Fruit fly (Drosophila melanogaster) whole organism, embryonic: ENCODE data around the gene RpLP1.

Source experiments
- BtbVII ChIP-seq: fragments of 200-800 bp; sonication (Bioruptor generic); optimal IDR thresholded peaks from 3 replicates; lab custom pipeline; 2017; ENCODE audit warnings: missing biosample characterization, mild to moderate bottlenecking, missing genetic modification characterization
- CG12104 ChIP-seq: fragments of 200-800 bp; sonication (Bioruptor generic); optimal IDR thresholded peaks from 3 replicates; lab custom pipeline; 2016; ENCODE audit warnings: missing biosample characterization, missing genetic modification characterization
- CG12219 ChIP-seq: fragments of 200-800 bp; sonication (Bioruptor generic); optimal IDR thresholded peaks from 3 replicates; lab custom pipeline; 2018; ENCODE audit warnings: missing biosample characterization, mild to moderate bottlenecking, missing genetic modification characterization
- CG13624 ChIP-seq: fragments of 200-800 bp; sonication (Bioruptor generic); optimal IDR thresholded peaks from 2 replicates; lab custom pipeline; 2016; ENCODE audit warnings: missing biosample characterization, missing genetic modification characterization
- CG14667 ChIP-seq: fragments of 200-800 bp; sonication (Bioruptor generic); IDR thresholded peaks from 2 replicates; pipeline ENCODE4 v1.3.6; 2022; ENCODE audit warnings: missing biosample characterization, missing genetic modification characterization
- CG17186 ChIP-seq: fragments of 200-800 bp; sonication (Bioruptor generic); optimal IDR thresholded peaks from 3 replicates; lab custom pipeline; 2017; ENCODE audit warnings: missing biosample characterization, missing genetic modification reagents, missing genetic modification characterization
- CG17912 ChIP-seq: fragments of 200-800 bp; sonication (Bioruptor generic); optimal IDR thresholded peaks from 2 replicates; lab custom pipeline; 2018; ENCODE audit warnings: missing biosample characterization, mild to moderate bottlenecking, missing genetic modification characterization
- CG18262 ChIP-seq: fragments of 200-800 bp; optimal IDR thresholded peaks from 3 replicates; lab custom pipeline; 2019; ENCODE audit warnings: missing biosample characterization, mild to moderate bottlenecking, missing genetic modification characterization, moderate library complexity
- CG1832 ChIP-seq: fragments of 200-800 bp; sonication (Bioruptor generic); optimal IDR thresholded peaks from 2 replicates; lab custom pipeline; 2017; ENCODE audit warnings: missing biosample characterization, mild to moderate bottlenecking, missing genetic modification characterization, inconsistent platforms
- CG2199 ChIP-seq: fragments of 200-800 bp; sonication (Bioruptor generic); IDR thresholded peaks from 3 replicates; pipeline ENCODE4 v1.3.6; 2022; ENCODE audit warnings: missing biosample characterization, missing genetic modification characterization
- CG34422 ChIP-seq: fragments of 200-800 bp; sonication (Bioruptor generic); IDR thresholded peaks from 3 replicates; pipeline ENCODE4 v1.3.6; 2022; ENCODE audit warnings: missing biosample characterization, missing genetic modification characterization
- CG42726 ChIP-seq: fragments of 200-800 bp; sonication (Bioruptor generic); IDR thresholded peaks from 2 replicates; pipeline ENCODE4 v1.3.6; 2022; ENCODE audit warnings: missing biosample characterization, missing genetic modification characterization; ENCODE audit not compliant: partially characterized antibody
- Camta ChIP-seq: fragments of 200-800 bp; sonication (Bioruptor generic); optimal IDR thresholded peaks from 2 replicates; lab custom pipeline; 2016; ENCODE audit warnings: missing biosample characterization, missing genetic modification characterization
- D ChIP-seq, 2 experiments: fragments of 200-800 bp in 1 of 2; fragments of >200 bp in 1 of 2; sonication (Bioruptor generic) in 1 of 2; optimal IDR thresholded peaks; 2 replicates in 1 of 2; 3 replicates in 1 of 2; lab custom pipeline; 2017; ENCODE audit warnings: mild to moderate bottlenecking in 1 of 2, missing biosample characterization in 1 of 2, missing genetic modification characterization in 1 of 2, missing genetic modification reagents in 1 of 2
- Dip2 ChIP-seq: fragments of 200-800 bp; sonication (Bioruptor generic); IDR thresholded peaks from 2 replicates; pipeline ENCODE4 v1.3.6; 2022; ENCODE audit warnings: missing biosample characterization, missing genetic modification characterization
- Hand ChIP-seq: fragments of 200-800 bp; sonication (Bioruptor generic); optimal IDR thresholded peaks from 2 replicates; lab custom pipeline; 2017; ENCODE audit warnings: mild to moderate bottlenecking, missing biosample characterization, missing genetic modification reagents, missing genetic modification characterization
- Hr51 ChIP-seq, 2 experiments: fragments of 200-800 bp; sonication (Bioruptor generic); optimal IDR thresholded peaks; 2 replicates in 1 of 2; 3 replicates in 1 of 2; lab custom pipeline; 2016 to 2018; ENCODE audit warnings: missing biosample characterization in 2 of 2, missing genetic modification characterization in 2 of 2, mild to moderate bottlenecking in 1 of 2, moderate library complexity in 1 of 2
- Kr ChIP-seq: fragments of 200-800 bp; sonication (Bioruptor generic); optimal IDR thresholded peaks from 2 replicates; lab custom pipeline; 2017; ENCODE audit warnings: missing biosample characterization, mild to moderate bottlenecking, missing genetic modification characterization
- MTF-1 ChIP-seq: fragments of 200-800 bp; sonication (Bioruptor generic); optimal IDR thresholded peaks from 2 replicates; lab custom pipeline; 2018; ENCODE audit warnings: missing biosample characterization, mild to moderate bottlenecking, missing genetic modification characterization, borderline replicate concordance
- NfI ChIP-seq: fragments of 200-800 bp; sonication (Bioruptor generic); optimal IDR thresholded peaks from 3 replicates; lab custom pipeline; 2018; ENCODE audit warnings: missing biosample characterization, mild to moderate bottlenecking, missing genetic modification characterization, moderate library complexity
- Spps ChIP-seq: fragments of 200-800 bp; sonication (Bioruptor generic); optimal IDR thresholded peaks from 2 replicates; lab custom pipeline; 2018; ENCODE audit warnings: missing biosample characterization, mild to moderate bottlenecking, missing genetic modification characterization
- Usf ChIP-seq: fragments of 200-800 bp; sonication (Bioruptor generic); optimal IDR thresholded peaks from 2 replicates; lab custom pipeline; 2017; ENCODE audit warnings: missing genotype, missing biosample characterization, missing genetic modification characterization
- Vsx1 ChIP-seq: fragments of 200-800 bp; sonication (Bioruptor generic); optimal IDR thresholded peaks from 2 replicates; lab custom pipeline; 2017; ENCODE audit warnings: missing biosample characterization, mild to moderate bottlenecking, missing genetic modification characterization, missing genetic modification reagents
- Xbp1 ChIP-seq: fragments of 200-800 bp; sonication (Bioruptor generic); optimal IDR thresholded peaks from 3 replicates; lab custom pipeline; 2016; ENCODE audit warnings: missing biosample characterization, mild to moderate bottlenecking, missing genetic modification characterization
- ab ChIP-seq: fragments of 200-800 bp; sonication (Bioruptor generic); optimal IDR thresholded peaks from 2 replicates; lab custom pipeline; 2016; ENCODE audit warnings: missing biosample characterization, missing genetic modification characterization
- abd-A ChIP-seq: fragments of 200-800 bp; sonication (Bioruptor generic); optimal IDR thresholded peaks from 3 replicates; lab custom pipeline; 2019; ENCODE audit warnings: missing biosample characterization, mild to moderate bottlenecking, missing genetic modification characterization, moderate library complexity
- ato ChIP-seq: fragments of 200-800 bp; sonication (Bioruptor generic); IDR thresholded peaks from 2 replicates; pipeline ENCODE4 v1.3.6; 2022; ENCODE audit warnings: missing biosample characterization, missing genetic modification characterization; ENCODE audit not compliant: partially characterized antibody
- dan ChIP-seq: fragments of 200-800 bp; sonication (Bioruptor generic); IDR thresholded peaks from 2 replicates; pipeline ENCODE4 v1.3.6; 2022; ENCODE audit warnings: missing biosample characterization, missing genetic modification characterization
- dati ChIP-seq: fragments of 200-800 bp; sonication (Bioruptor generic); IDR thresholded peaks from 2 replicates; pipeline ENCODE4 v1.3.6; 2022; ENCODE audit warnings: missing biosample characterization, missing genetic modification characterization
- dm ChIP-seq: fragments of 200-800 bp; sonication (Bioruptor generic); optimal IDR thresholded peaks from 3 replicates; lab custom pipeline; 2016; ENCODE audit warnings: missing biosample characterization, missing genetic modification characterization
- exex ChIP-seq: fragments of 200-800 bp; sonication (Bioruptor generic); optimal IDR thresholded peaks from 4 replicates; lab custom pipeline; 2018; ENCODE audit warnings: missing biosample characterization, mild to moderate bottlenecking, missing genetic modification characterization, moderate library complexity
- fu2 ChIP-seq: fragments of 200-800 bp; sonication (Bioruptor generic); optimal IDR thresholded peaks from 2 replicates; lab custom pipeline; 2016; ENCODE audit warnings: missing biosample characterization, missing genetic modification characterization
- her ChIP-seq: fragments of 200-800 bp; sonication (Bioruptor generic); optimal IDR thresholded peaks from 2 replicates; lab custom pipeline; 2016; ENCODE audit warnings: missing biosample characterization, missing genetic modification characterization
- inv ChIP-seq: fragments of 200-800 bp; sonication (Bioruptor generic); IDR thresholded peaks from 2 replicates; pipeline ENCODE4 v1.3.6; 2022; ENCODE audit warnings: missing biosample characterization, missing genetic modification characterization; ENCODE audit not compliant: partially characterized antibody
- ken ChIP-seq: fragments of 200-800 bp; sonication (Bioruptor generic); IDR thresholded peaks from 3 replicates; pipeline ENCODE4 v1.3.6; 2022; ENCODE audit warnings: missing biosample characterization, missing genetic modification characterization
- nmo ChIP-seq: fragments of 200-800 bp; sonication (Bioruptor generic); optimal IDR thresholded peaks from 2 replicates; lab custom pipeline; 2018; ENCODE audit warnings: missing biosample characterization, mild to moderate bottlenecking, missing genetic modification characterization, moderate library complexity
- pan ChIP-seq, 4 experiments: fragments of >200 bp in 3 of 4; fragments of 200-800 bp in 1 of 4; sonication (Bioruptor generic) in 1 of 4; optimal IDR thresholded peaks in 3 of 4; IDR thresholded peaks in 1 of 4; 2 replicates each; pipeline versions ENCODE4 v1.3.6 to Lab custom; 2017 to 2022; ENCODE audit warnings: missing biosample characterization in 2 of 4, missing genetic modification characterization in 2 of 4, mixed read lengths in 1 of 4
- pho ChIP-seq: fragments of 200-800 bp; sonication (Bioruptor generic); optimal IDR thresholded peaks from 2 replicates; lab custom pipeline; 2016; ENCODE audit warnings: missing biosample characterization, missing genetic modification characterization
- ranshi ChIP-seq: fragments of 200-800 bp; sonication (Bioruptor generic); IDR thresholded peaks from 2 replicates; pipeline ENCODE4 v1.3.6; 2022; ENCODE audit warnings: missing biosample characterization, missing genetic modification characterization
- rib ChIP-seq: fragments of 200-800 bp; sonication (Bioruptor generic); IDR thresholded peaks from 2 replicates; pipeline ENCODE4 v1.3.6; 2022; ENCODE audit warnings: missing biosample characterization, missing genetic modification characterization
- sima ChIP-seq: fragments of 200-800 bp; sonication (Bioruptor generic); optimal IDR thresholded peaks from 2 replicates; lab custom pipeline; 2016; ENCODE audit warnings: missing biosample characterization, missing genetic modification characterization
- sna ChIP-seq: fragments of 200-800 bp; sonication (Bioruptor generic); IDR thresholded peaks from 2 replicates; pipeline ENCODE4 v1.3.6; 2022; ENCODE audit warnings: missing biosample characterization, missing genetic modification characterization; ENCODE audit not compliant: partially characterized antibody
- tap ChIP-seq: fragments of 200-800 bp; optimal IDR thresholded peaks from 3 replicates; lab custom pipeline; 2019; ENCODE audit warnings: missing biosample characterization, mild to moderate bottlenecking, missing genetic modification characterization, moderate library complexity
- tll ChIP-seq, 2 experiments: fragments of 200-800 bp in 1 of 2; fragments of >200 bp in 1 of 2; sonication (Bioruptor generic) in 1 of 2; optimal IDR thresholded peaks; 2 replicates each; lab custom pipeline; 2017 to 2019; ENCODE audit warnings: missing biosample characterization in 2 of 2, missing genetic modification characterization in 2 of 2, mild to moderate bottlenecking in 1 of 2, moderate library complexity in 1 of 2
- wdn ChIP-seq: fragments of 200-800 bp; sonication (Bioruptor generic); IDR thresholded peaks from 2 replicates; pipeline ENCODE4 v1.3.6; 2022; ENCODE audit warnings: missing biosample characterization, missing genetic modification characterization
- z ChIP-seq: fragments of 200-800 bp; sonication (Bioruptor generic); IDR thresholded peaks from 3 replicates; pipeline ENCODE4 v1.3.6; 2022; ENCODE audit warnings: missing biosample characterization, missing genetic modification characterization
- zen2 ChIP-seq: fragments of 200-800 bp; sonication (Bioruptor generic); IDR thresholded peaks from 3 replicates; pipeline ENCODE4 v1.3.6; 2022; ENCODE audit warnings: missing biosample characterization, missing genetic modification characterization; ENCODE audit not compliant: partially characterized antibody

The RpLP1 gene

DNA sequence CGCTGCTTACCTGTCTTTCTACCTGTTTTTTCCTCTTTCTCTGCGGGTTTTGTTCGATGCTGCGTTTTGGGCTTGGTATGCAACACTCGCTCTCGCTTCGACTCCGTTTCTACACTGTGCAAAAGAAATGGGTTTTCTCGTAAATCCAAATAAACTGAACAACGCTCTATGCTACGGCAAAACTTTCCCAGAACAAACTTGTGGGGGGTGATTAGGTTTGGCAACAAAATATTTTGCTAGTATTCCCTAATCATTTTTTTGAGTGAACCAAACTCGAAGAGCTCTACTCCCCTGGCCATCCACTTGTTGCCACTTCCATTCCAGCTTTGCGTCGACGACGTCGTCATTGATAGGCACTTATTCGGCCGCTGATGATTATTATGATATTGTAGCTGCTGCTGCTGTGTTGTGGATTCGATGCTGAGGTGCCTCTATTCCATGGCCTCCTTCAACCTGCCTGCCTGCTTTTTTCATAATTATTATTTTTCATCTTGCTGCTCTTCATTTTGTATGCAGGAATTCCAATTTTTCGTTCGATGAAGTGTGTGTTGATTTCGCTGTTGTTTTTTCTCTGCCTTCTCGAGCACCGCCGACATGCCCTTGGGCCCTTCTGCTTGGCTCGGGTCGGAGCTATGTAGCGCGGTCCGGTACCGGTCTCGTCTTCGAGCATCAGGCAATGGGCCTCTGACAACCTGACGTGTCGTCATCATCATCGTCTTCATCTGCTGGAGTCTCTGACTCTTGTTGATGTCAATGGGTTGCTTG, 22.4 kb downstream of the RpLP1 start (continued):
- no peak for TF ChIP-seq CG42726
- no peak for TF ChIP-seq D (optimal IDR thresholded peaks at IDR 0.05; lab: Kevin White, UChicago)
- peak; percentile 82 for TF ChIP-seq D (GFP tag; optimal IDR thresholded peaks at IDR 0.05; lab: Kevin White, UChicago)
- TF ChIP-seq Hr51 (GFP tag; optimal IDR thresholded peaks at IDR 0.05; lab: Kevin White, UChicago) = peak in 1 of 2 experiments; percentile 68
- TF ChIP-seq CG17186 (GFP tag; lab: Kevin White, UChicago) = peak; percentile 42
- TF ChIP-seq ato (GFP tag; lab: Robert Waterston, UW) = no peak
- TF ChIP-seq zen2 (GFP tag; lab: Robert Waterston, UW) = no peak
- TF ChIP-seq Vsx1 (GFP tag; lab: Kevin White, UChicago) = peak; percentile 59
- TF ChIP-seq Xbp1 (GFP tag; lab: Kevin White, UChicago) = peak; percentile 86
- TF ChIP-seq NfI = peak; percentile 75
- TF ChIP-seq sima = no peak
- peak; percentile 82 for TF ChIP-seq Camta
- no peak for TF ChIP-seq pan (optimal IDR thresholded peaks at IDR 0.05; lab: Kevin White, UChicago)
- TF ChIP-seq pan (GFP tag; optimal IDR thresholded peaks at IDR 0.05 in 1 of 2, IDR thresholded peaks at IDR 0.05 in 1 of 2) = peak in 1 of 2 experiments; percentile 85
- peak; percentile 48 for TF ChIP-seq Usf (GFP tag; lab: Kevin White, UChicago)
- peak; percentile 70 for TF ChIP-seq dan (GFP tag; lab: Robert Waterston, UW)
- no peak for TF ChIP-seq tll (GFP tag; optimal IDR thresholded peaks at IDR 0.05; lab: Kevin White, UChicago)
- TF ChIP-seq sna (GFP tag; lab: Robert Waterston, UW) = no peak
- no peak; the same call in 1 of the 2 replicates for TF ChIP-seq Dip2
- TF ChIP-seq nmo (GFP tag; lab: Kevin White, UChicago) = peak; percentile 82
- TF ChIP-seq dm (GFP tag; lab: Kevin White, UChicago) = peak; percentile 68
- TF ChIP-seq CG12104 (GFP tag; lab: Kevin White, UChicago) = peak; percentile 32
- peak; percentile 22; the same call in 1 of the 3 replicates for TF ChIP-seq z (GFP tag; lab: Robert Waterston, UW)
- TF ChIP-seq CG1832 (GFP tag; lab: Kevin White, UChicago) = no peak
- no peak for TF ChIP-seq abd-A (tag; lab: Kevin White, UChicago)
- TF ChIP-seq tap = peak; percentile 79
- TF ChIP-seq ab (GFP tag; lab: Kevin White, UChicago) = peak; percentile 70
- TF ChIP-seq ken (GFP tag; lab: Robert Waterston, UW) = peak; percentile 91
- TF ChIP-seq fu2 (GFP tag; lab: Kevin White, UChicago) = peak; percentile 58
- TF ChIP-seq exex (tag; lab: Kevin White, UChicago) = no peak
- no peak for TF ChIP-seq CG17912 (GFP tag; lab: Kevin White, UChicago)
- TF ChIP-seq CG12219 = peak; percentile 78
- no peak for TF ChIP-seq inv
- TF ChIP-seq CG2199 (GFP tag; lab: Robert Waterston, UW) = peak; percentile 85; the same call in 2 of the 3 replicates
- no peak for TF ChIP-seq Kr (GFP tag; lab: Kevin White, UChicago)
- TF ChIP-seq CG18262 = peak; percentile 90
- 0 out of 2 replicates have a peak, but pooled peaks have one; percentile 34 for TF ChIP-seq rib (GFP tag; lab: Robert Waterston, UW)
- no peak for TF ChIP-seq Hand (GFP tag; lab: Kevin White, UChicago)
- TF ChIP-seq her = peak; percentile 77
- TF ChIP-seq MTF-1 = peak; percentile 75
- TF ChIP-seq ranshi (GFP tag; lab: Robert Waterston, UW) = peak; percentile 83
- TF ChIP-seq Spps (tag; lab: Kevin White, UChicago) = peak; percentile 81
- TF ChIP-seq CG13624 (GFP tag; lab: Kevin White, UChicago) = no peak
- TF ChIP-seq CG34422 (GFP tag; lab: Robert Waterston, UW) = peak; percentile 87
- peak; percentile 27; the same call in 1 of the 2 replicates for TF ChIP-seq wdn
- TF ChIP-seq BtbVII (GFP tag; lab: Kevin White, UChicago) = peak; percentile 27
- peak; percentile 79 for TF ChIP-seq dati (GFP tag; lab: Robert Waterston, UW)
- peak; percentile 30 for TF ChIP-seq pho (GFP tag; lab: Kevin White, UChicago)
- TF ChIP-seq CG14667 (GFP tag; lab: Robert Waterston, UW) = peak; percentile 82
